Worm (Caenorhabditis elegans): ENCODE data around the gene Y39A1A.27.

Y39A1A.27 gene

ce11 chrIII:10621208-10621607 lies 17.6 kb upstream of the Y39A1A.27 start, which contains the start of the genes lron-10 and hpr-9 (continued):
- TF ChIP-seq efl-1 (optimal IDR thresholded peaks at IDR 0.05): peak; percentile 74 to 84
- TF ChIP-seq efl-1 (GFP tag; optimal IDR thresholded peaks at IDR 0.05 in 1 of 2): peak; percentile 85 to 98
- TF ChIP-seq nhr-11 (tag; optimal IDR thresholded peaks at IDR 0.05): no peak
- peak; percentile 84 for TF ChIP-seq xbp-1 (tag; optimal IDR thresholded peaks at IDR 0.05)
- peak; percentile 87 for TF ChIP-seq lin-14 (GFP tag; optimal IDR thresholded peaks at IDR 0.05)
- peak; percentile 93 for TF ChIP-seq pax-3 (tag; optimal IDR thresholded peaks at IDR 0.05)
- TF ChIP-seq dsc-1 (tag; optimal IDR thresholded peaks at IDR 0.05): peak; percentile 89
- TF ChIP-seq C34B4.2 (tag; optimal IDR thresholded peaks at IDR 0.05): peak; percentile 22
- TF ChIP-seq nhr-77 (tag; optimal IDR thresholded peaks at IDR 0.05): peak; percentile 46
- no peak for TF ChIP-seq pag-3 (tag; optimal IDR thresholded peaks at IDR 0.05; ENCODE audit: borderline replicate concordance, insufficient read depth)
- TF ChIP-seq snpc-4 (tag; optimal IDR thresholded peaks at IDR 0.05): peak; percentile 32
- TF ChIP-seq aha-1 (tag; optimal IDR thresholded peaks at IDR 0.05): no peak
- peak; percentile 50 for TF ChIP-seq zip-4 (GFP tag; optimal IDR thresholded peaks at IDR 0.05)
- no peak for TF ChIP-seq zag-1 (tag; optimal IDR thresholded peaks at IDR 0.05)
- TF ChIP-seq nhr-28 (tag; optimal IDR thresholded peaks at IDR 0.05): no peak
- peak in 1 of 2 experiments; percentile 77 for TF ChIP-seq mdl-1 (tag; optimal IDR thresholded peaks at IDR 0.05)
- TF ChIP-seq lir-3 (tag; optimal IDR thresholded peaks at IDR 0.05; ENCODE audit: poor library complexity): peak; percentile 97
- peak; percentile 93 for TF ChIP-seq tbx-2 (tag; optimal IDR thresholded peaks at IDR 0.05)
- TF ChIP-seq C16A3.4 (tag; optimal IDR thresholded peaks at IDR 0.05): peak; percentile 70
- TF ChIP-seq ceh-8 (GFP tag; optimal IDR thresholded peaks at IDR 0.05): peak; percentile 74
- peak; percentile 97 for TF ChIP-seq irx-1 (tag; optimal IDR thresholded peaks at IDR 0.05)
- TF ChIP-seq hlh-17 (GFP tag; optimal IDR thresholded peaks at IDR 0.05; ENCODE audit: borderline replicate concordance): no peak
- peak; percentile 77 for TF ChIP-seq efl-3 (GFP tag; optimal IDR thresholded peaks at IDR 0.05)
- peak; percentile 13 for TF ChIP-seq fos-1 (tag; optimal IDR thresholded peaks at IDR 0.05)
- TF ChIP-seq dpl-1 (GFP tag; optimal IDR thresholded peaks at IDR 0.05): peak; percentile 76 to 85 (median 82)
- peak; percentile 77 for TF ChIP-seq lin-13 (GFP tag; optimal IDR thresholded peaks at IDR 0.05)
- peak; percentile 99 for TF ChIP-seq rnt-1 (tag; optimal IDR thresholded peaks at IDR 0.05)
- TF ChIP-seq swsn-7 (tag; optimal IDR thresholded peaks at IDR 0.05): peak; percentile 82
- TF ChIP-seq ceh-90 (tag; optimal IDR thresholded peaks at IDR 0.05): peak; percentile 93

ce11 chrIII:10624564-10624963 lies 14.2 kb upstream of the Y39A1A.27 start:
- TF ChIP-seq lin-39 (tag; optimal IDR thresholded peaks at IDR 0.05) (no peak), nhr-47 (tag; optimal IDR thresholded peaks at IDR 0.05) (peak; percentile 50), jun-1 (tag; optimal IDR thresholded peaks at IDR 0.05) (peak; percentile 7), blmp-1 (tag; optimal IDR thresholded peaks at IDR 0.05) (no peak), nhr-20 (tag; optimal IDR thresholded peaks at IDR 0.05) (peak; percentile 2), dsc-1 (tag; optimal IDR thresholded peaks at IDR 0.05) (peak; percentile 15), lir-3 (tag; optimal IDR thresholded peaks at IDR 0.05; ENCODE audit: poor library complexity) (peak; percentile 21), unc-130 (tag; optimal IDR thresholded peaks at IDR 0.05) (peak; percentile 23), xbp-1 (tag; optimal IDR thresholded peaks at IDR 0.05) (peak; percentile 21), nhr-71 (tag; optimal IDR thresholded peaks at IDR 0.05) (peak; percentile 48), lsy-2 (tag; optimal IDR thresholded peaks at IDR 0.05) (peak; percentile 29 to 66), mep-1 (tag; optimal IDR thresholded peaks at IDR 0.05) (peak; percentile 26), nhr-19 (GFP tag; conservative IDR thresholded peaks at IDR 0.05) (peak; percentile 53), unc-98 (GFP tag; IDR thresholded peaks at IDR 0.05) (no peak), rnt-1 (tag; optimal IDR thresholded peaks at IDR 0.05) (peak; percentile 51), tbx-2 (tag; optimal IDR thresholded peaks at IDR 0.05) (peak; percentile 6), swsn-7 (tag; optimal IDR thresholded peaks at IDR 0.05) (peak; percentile 31), fkh-8 (tag; optimal IDR thresholded peaks at IDR 0.05) (no peak), efl-1 (optimal IDR thresholded peaks at IDR 0.05) (peak; percentile 1 to 39), efl-1 (GFP tag; optimal IDR thresholded peaks at IDR 0.05 in 1 of 2) (peak; percentile 32 to 95), hlh-17 (GFP tag; optimal IDR thresholded peaks at IDR 0.05; ENCODE audit: borderline replicate concordance) (no peak), ets-5 (GFP tag; IDR thresholded peaks at IDR 0.05) (no peak), dpl-1 (GFP tag; optimal IDR thresholded peaks at IDR 0.05) (peak; percentile 26 to 42 (median 35)), mdl-1 (tag; optimal IDR thresholded peaks at IDR 0.05) (peak in 1 of 2 experiments; percentile 36), nhr-90 (tag; optimal IDR thresholded peaks at IDR 0.05; ENCODE audit: poor library complexity) (peak; percentile 49), nhr-85 (tag) (peak; percentile 79), C16A3.4 (tag; optimal IDR thresholded peaks at IDR 0.05) (peak; percentile 45), snu-23 (GFP tag; optimal IDR thresholded peaks at IDR 0.05) (peak; percentile 65), lin-35 (GFP tag; optimal IDR thresholded peaks at IDR 0.05) (peak; percentile 20 to 72), irx-1 (tag; optimal IDR thresholded peaks at IDR 0.05) (peak; percentile 35)

All from whole organism, L1 larva.